Fruit fly (Drosophila melanogaster) whole organism, adult: ENCODE results near the gene Sfp93F.

Experiments
- CG11617 ChIP-seq: fragments of 200-800 bp; sonication (Bioruptor generic); optimal IDR thresholded peaks from 2 replicates; lab custom pipeline; 2017; ENCODE audit warnings: mild to moderate bottlenecking, missing biosample characterization, missing genetic modification reagents, missing genetic modification characterization
- CG12768 ChIP-seq: fragments of 200-800 bp; sonication (Bioruptor generic); optimal IDR thresholded peaks from 2 replicates; lab custom pipeline; 2017; ENCODE audit warnings: missing biosample characterization, missing genetic modification characterization, mild to moderate bottlenecking, moderate library complexity, missing genetic modification reagents
- CG14711 ChIP-seq: fragments of 200-800 bp; sonication (Bioruptor generic); optimal IDR thresholded peaks from 2 replicates; lab custom pipeline; 2018; ENCODE audit warnings: missing biosample characterization, mild to moderate bottlenecking, missing genetic modification characterization, moderate library complexity
- CG1620 ChIP-seq: fragments of 200-800 bp; sonication (Bioruptor generic); optimal IDR thresholded peaks from 2 replicates; lab custom pipeline; 2016; ENCODE audit warnings: missing biosample characterization, missing genetic modification characterization
- CG33017 ChIP-seq: fragments of 200-800 bp; sonication (Bioruptor generic); optimal IDR thresholded peaks from 2 replicates; lab custom pipeline; 2018; ENCODE audit warnings: missing biosample characterization, mild to moderate bottlenecking, missing genetic modification characterization, moderate library complexity
- CG5204 ChIP-seq: fragments of 200-800 bp; sonication (Bioruptor generic); optimal IDR thresholded peaks from 2 replicates; lab custom pipeline; 2016; ENCODE audit warnings: missing biosample characterization, missing genetic modification characterization
- CG7045 ChIP-seq: fragments of 200-800 bp; sonication (Bioruptor generic); optimal IDR thresholded peaks from 2 replicates; lab custom pipeline; 2017; ENCODE audit warnings: missing biosample characterization, mild to moderate bottlenecking, missing genetic modification characterization
- CG7101 ChIP-seq: fragments of 200-800 bp; sonication (Bioruptor generic); optimal IDR thresholded peaks from 2 replicates; lab custom pipeline; 2018; ENCODE audit warnings: missing biosample characterization, mild to moderate bottlenecking, missing genetic modification characterization, moderate library complexity
- Clk ChIP-seq: fragments of 200-800 bp; sonication (Bioruptor generic); optimal IDR thresholded peaks from 2 replicates; lab custom pipeline; 2017; ENCODE audit warnings: missing biosample characterization, missing genetic modification characterization
- Crg-1 ChIP-seq: fragments of 200-800 bp; sonication (Bioruptor generic); optimal IDR thresholded peaks from 2 replicates; lab custom pipeline; 2016; ENCODE audit warnings: missing biosample characterization, missing genetic modification characterization
- Hr96 ChIP-seq: fragments of 200-800 bp; sonication (Bioruptor generic); optimal IDR thresholded peaks from 2 replicates; lab custom pipeline; 2016; ENCODE audit warnings: missing biosample characterization, missing genetic modification characterization
- Mnt ChIP-seq: fragments of 200-800 bp; sonication (Bioruptor generic); optimal IDR thresholded peaks from 2 replicates; lab custom pipeline; 2016; ENCODE audit warnings: missing biosample characterization, mild to moderate bottlenecking, missing genetic modification characterization
- bab1 ChIP-seq: fragments of 200-800 bp; sonication (Bioruptor generic); optimal IDR thresholded peaks from 3 replicates; lab custom pipeline; 2019; ENCODE audit warnings: missing biosample characterization, mild to moderate bottlenecking, missing genetic modification characterization, moderate library complexity
- cic ChIP-seq: fragments of 200-800 bp; sonication (Bioruptor generic); optimal IDR thresholded peaks from 2 replicates; lab custom pipeline; 2017; ENCODE audit warnings: missing biosample characterization, mild to moderate bottlenecking, missing genetic modification characterization, moderate library complexity
- cnc ChIP-seq, 2 experiments: fragments of >200 bp; optimal IDR thresholded peaks; 2 replicates each; lab custom pipeline; 2017
- kay ChIP-seq: fragments of 200-800 bp; sonication (Bioruptor generic); peaks from one replicate; lab custom pipeline; 2016; ENCODE audit warnings: missing biosample characterization, missing genetic modification characterization, borderline replicate concordance
- ovo ChIP-seq: fragments of 200-800 bp; sonication (Bioruptor generic); optimal IDR thresholded peaks from 2 replicates; lab custom pipeline; 2016; ENCODE audit warnings: missing biosample characterization, missing genetic modification characterization
- pad ChIP-seq: fragments of 200-800 bp; sonication (Bioruptor generic); optimal IDR thresholded peaks from 3 replicates; lab custom pipeline; 2017; ENCODE audit warnings: missing biosample characterization, missing genetic modification characterization, mild to moderate bottlenecking, moderate library complexity, missing genetic modification reagents
- tj ChIP-seq: fragments of 200-800 bp; sonication (Bioruptor generic); optimal IDR thresholded peaks from 3 replicates; lab custom pipeline; 2017; ENCODE audit warnings: missing biosample characterization, mild to moderate bottlenecking, missing genetic modification characterization, moderate library complexity
- toe ChIP-seq: fragments of 200-800 bp; sonication (Bioruptor generic); optimal IDR thresholded peaks from 2 replicates; lab custom pipeline; 2016; ENCODE audit warnings: missing biosample characterization, missing genetic modification characterization

Gene Sfp93F

dm6 chr3R:21744988-21745387 is 8.9 kb upstream of the Sfp93F start, which contains the start of gene CG31343:
Gene CG31343, plus strand, starts transcription at chr3R:21745266.
- TF ChIP-seq Hr96 (no peak), CG1620 (GFP tag; lab: Kevin White, UChicago) (no peak), Clk (GFP tag; lab: Kevin White, UChicago) (no peak), Mnt (GFP tag; lab: Kevin White, UChicago) (no peak), pad (GFP tag; lab: Kevin White, UChicago) (no peak), Crg-1 (GFP tag; lab: Kevin White, UChicago) (no peak), bab1 (no peak), CG11617 (GFP tag; lab: Kevin White, UChicago) (no peak), cnc (optimal IDR thresholded peaks at IDR 0.05; lab: Kevin White, UChicago) (no peak), ovo (GFP tag; lab: Kevin White, UChicago) (no peak), CG7101 (no peak), CG12768 (GFP tag; lab: Kevin White, UChicago) (no peak)

DNA sequence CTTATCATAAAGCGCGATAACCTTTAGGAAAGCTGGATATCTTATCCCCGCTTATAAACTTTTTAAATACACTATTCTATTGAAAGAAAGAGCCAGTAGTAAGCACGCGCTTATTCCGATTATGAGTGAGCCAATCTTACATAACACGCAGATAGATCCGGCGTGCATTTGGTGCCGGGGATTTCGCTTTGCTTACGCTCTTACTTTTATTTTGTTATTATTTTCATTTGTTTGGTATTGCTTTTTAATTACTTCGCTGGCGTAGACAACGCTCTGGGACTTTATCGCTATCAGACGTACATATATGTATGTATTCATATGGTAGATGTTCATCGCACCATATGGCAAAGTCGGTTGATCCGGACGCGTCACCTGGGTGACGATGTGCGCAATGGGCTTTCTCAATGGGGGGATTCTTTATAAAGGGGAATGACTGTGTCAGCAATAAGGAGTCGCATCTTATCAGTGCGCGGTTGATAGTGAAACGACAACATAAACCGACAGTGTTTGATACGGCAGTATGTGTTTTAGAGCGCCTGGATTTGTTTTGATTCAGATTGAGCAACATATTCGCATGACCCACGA is 4.8 kb upstream of the Sfp93F start:
- TF ChIP-seq cic (GFP tag; lab: Kevin White, UChicago): peak; percentile 72
- TF ChIP-seq toe: no peak
- TF ChIP-seq CG11617 (GFP tag; lab: Kevin White, UChicago): no peak
- no peak for TF ChIP-seq bab1
- no peak for TF ChIP-seq CG1620 (GFP tag; lab: Kevin White, UChicago)
- peak; percentile 95 for TF ChIP-seq kay
- TF ChIP-seq pad (GFP tag; lab: Kevin White, UChicago): peak; percentile 5
- no peak for TF ChIP-seq CG12768 (GFP tag; lab: Kevin White, UChicago)
- no peak for TF ChIP-seq cnc (optimal IDR thresholded peaks at IDR 0.05; lab: Kevin White, UChicago)
- TF ChIP-seq CG14711 (tag; lab: Kevin White, UChicago): no peak
- TF ChIP-seq ovo (GFP tag; lab: Kevin White, UChicago): no peak
- no peak for TF ChIP-seq Clk (GFP tag; lab: Kevin White, UChicago)
- no peak for TF ChIP-seq Crg-1 (GFP tag; lab: Kevin White, UChicago)
- TF ChIP-seq CG7045 (GFP tag; lab: Kevin White, UChicago): no peak
- peak; percentile 51 for TF ChIP-seq tj (GFP tag; lab: Kevin White, UChicago)
- TF ChIP-seq CG33017 (tag; lab: Kevin White, UChicago): no peak
- no peak for TF ChIP-seq CG7101
- TF ChIP-seq Hr96: no peak
- no peak for TF ChIP-seq CG5204 (GFP tag; lab: Kevin White, UChicago)
- no peak for TF ChIP-seq Mnt (GFP tag; lab: Kevin White, UChicago)

DNA sequence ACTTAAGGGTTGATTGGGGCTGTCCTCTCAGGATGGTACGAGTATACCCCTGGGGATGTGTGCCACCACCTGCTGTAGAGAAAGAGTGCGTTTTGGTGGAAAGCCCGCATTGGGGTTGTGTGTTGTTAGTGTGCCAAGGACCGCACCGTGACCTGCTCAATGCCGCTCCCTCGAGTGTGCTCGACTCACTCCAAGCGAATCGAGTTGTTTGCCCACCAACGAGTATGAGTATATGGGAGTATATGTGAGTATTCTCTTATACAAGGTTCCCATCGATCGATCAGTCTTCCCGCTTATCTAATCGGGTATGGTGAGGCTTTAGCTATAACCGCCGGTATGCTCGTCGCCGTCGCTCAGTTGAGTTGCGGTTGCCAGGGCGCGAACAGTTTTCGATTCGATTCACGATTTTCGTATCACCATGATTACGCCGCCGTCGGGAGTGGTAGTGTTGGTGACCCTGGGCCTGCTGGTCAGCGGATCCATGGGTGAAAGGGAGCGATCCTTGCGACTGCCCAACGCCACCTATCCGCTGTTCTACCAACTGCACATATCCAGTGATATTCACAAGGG is 3.7 kb upstream of the Sfp93F start, which contains the start of gene CG5849:
TSS of gene CG5849 (plus strand) at position 356 of the 570 bp plus-strand sequence.
- TF ChIP-seq Mnt (GFP tag; lab: Kevin White, UChicago): peak; percentile 22
- TF ChIP-seq ovo (GFP tag; lab: Kevin White, UChicago): no peak

dm6 chr3R:21739010-21739409 is 2.9 kb upstream of the Sfp93F start, which contains the start of gene CG34034:
Gene CG34034, minus strand, starts transcription at chr3R:21739110.
- TF ChIP-seq CG33017 (tag; lab: Kevin White, UChicago): no peak
- TF ChIP-seq tj (GFP tag; lab: Kevin White, UChicago): no peak
- no peak for TF ChIP-seq CG12768 (GFP tag; lab: Kevin White, UChicago)
- TF ChIP-seq CG11617 (GFP tag; lab: Kevin White, UChicago): no peak
- TF ChIP-seq Clk (GFP tag; lab: Kevin White, UChicago): no peak
- TF ChIP-seq toe: no peak
- no peak for TF ChIP-seq bab1
- no peak for TF ChIP-seq CG7045 (GFP tag; lab: Kevin White, UChicago)
- no peak for TF ChIP-seq Crg-1 (GFP tag; lab: Kevin White, UChicago)
- TF ChIP-seq CG1620 (GFP tag; lab: Kevin White, UChicago): no peak
- no peak for TF ChIP-seq CG5204 (GFP tag; lab: Kevin White, UChicago)
- TF ChIP-seq cnc (optimal IDR thresholded peaks at IDR 0.05; lab: Kevin White, UChicago): no peak
- TF ChIP-seq kay: no peak
- TF ChIP-seq CG7101: no peak
- TF ChIP-seq ovo (GFP tag; lab: Kevin White, UChicago): no peak
- TF ChIP-seq Hr96: no peak
- no peak for TF ChIP-seq cic (GFP tag; lab: Kevin White, UChicago)

dm6 chr3R:21737264-21737663 is 1.2 kb upstream of the Sfp93F start, which contains the start of gene CG42870:
Gene CG42870, minus strand, starts transcription at chr3R:21737364.
- TF ChIP-seq toe (no peak), ovo (GFP tag; lab: Kevin White, UChicago) (no peak), Clk (GFP tag; lab: Kevin White, UChicago) (no peak), CG7045 (GFP tag; lab: Kevin White, UChicago) (no peak)

- TF ChIP-seq cnc (optimal IDR thresholded peaks at IDR 0.05; lab: Kevin White, UChicago) (no peak), CG12768 (GFP tag; lab: Kevin White, UChicago) (no peak), Hr96 (no peak), Mnt (GFP tag; lab: Kevin White, UChicago) (no peak), toe (no peak), CG33017 (tag; lab: Kevin White, UChicago) (no peak), CG7101 (no peak), CG11617 (GFP tag; lab: Kevin White, UChicago) (no peak), pad (GFP tag; lab: Kevin White, UChicago) (no peak), CG14711 (tag; lab: Kevin White, UChicago) (no peak)
These were observed 653 bp upstream of the Sfp93F start, which contains the start of gene CG42869 for dm6 chr3R:21736749-21737148. Gene CG42869, minus strand, starts transcription at chr3R:21736849.
